Fruit fly (Drosophila melanogaster) whole organism, embryonic: ENCODE data around the gene Rab40.

Experiments
- Abd-B ChIP-seq: fragments of 200-800 bp; sonication (Bioruptor generic); optimal IDR thresholded peaks from 2 replicates; lab custom pipeline; 2018; ENCODE audit warnings: missing biosample characterization, mild to moderate bottlenecking, missing genetic modification characterization, moderate library complexity
- Adf1 ChIP-seq: fragments of 200-800 bp; sonication (Bioruptor generic); IDR thresholded peaks from 2 replicates; pipeline ENCODE4 v1.3.6; 2022; ENCODE audit warnings: missing biosample characterization, missing genetic modification characterization
- B-H2 ChIP-seq: fragments of 200-800 bp; sonication (Bioruptor generic); optimal IDR thresholded peaks from 2 replicates; lab custom pipeline; 2018; ENCODE audit warnings: missing biosample characterization, mild to moderate bottlenecking, missing genetic modification characterization
- Blimp-1 ChIP-seq: fragments of 200-800 bp; sonication (Bioruptor generic); optimal IDR thresholded peaks from 3 replicates; lab custom pipeline; 2018; ENCODE audit warnings: missing biosample characterization, missing genetic modification characterization, mild to moderate bottlenecking, moderate library complexity, missing genetic modification reagents
- CG11398 ChIP-seq: fragments of 200-800 bp; sonication (Bioruptor generic); optimal IDR thresholded peaks from 2 replicates; lab custom pipeline; 2016; ENCODE audit warnings: missing biosample characterization, missing genetic modification characterization
- CG12155 ChIP-seq: fragments of 200-800 bp; sonication (Bioruptor generic); optimal IDR thresholded peaks from 3 replicates; lab custom pipeline; 2016; ENCODE audit warnings: missing biosample characterization, missing genetic modification characterization
- CG13123 ChIP-seq: fragments of 200-800 bp; sonication (Bioruptor generic); optimal IDR thresholded peaks from 2 replicates; lab custom pipeline; 2016; ENCODE audit warnings: missing biosample characterization, missing genetic modification characterization
- CG15514 ChIP-seq: fragments of 200-800 bp; sonication (Bioruptor generic); optimal IDR thresholded peaks from 3 replicates; lab custom pipeline; 2017; ENCODE audit warnings: missing biosample characterization, missing genetic modification characterization, mild to moderate bottlenecking, moderate library complexity, missing genetic modification reagents
- CG1602 ChIP-seq: fragments of 200-800 bp; sonication (Bioruptor generic); optimal IDR thresholded peaks from 3 replicates; lab custom pipeline; 2016; ENCODE audit warnings: missing biosample characterization, missing genetic modification characterization
- CG17359 ChIP-seq: fragments of 200-800 bp; sonication (Bioruptor generic); optimal IDR thresholded peaks from 3 replicates; lab custom pipeline; 2018; ENCODE audit warnings: missing biosample characterization, mild to moderate bottlenecking, missing genetic modification characterization, moderate library complexity
- CG17802 ChIP-seq: fragments of 200-800 bp; sonication (Bioruptor generic); optimal IDR thresholded peaks from 2 replicates; lab custom pipeline; 2018; ENCODE audit warnings: missing biosample characterization, mild to moderate bottlenecking, missing genetic modification characterization, moderate library complexity
- CG18011 ChIP-seq: fragments of 200-800 bp; sonication (Bioruptor generic); optimal IDR thresholded peaks from 2 replicates; lab custom pipeline; 2017; ENCODE audit warnings: missing biosample characterization, missing genetic modification characterization, mild to moderate bottlenecking, moderate library complexity, missing genotype
- CG34422 ChIP-seq: fragments of 200-800 bp; sonication (Bioruptor generic); IDR thresholded peaks from 3 replicates; pipeline ENCODE4 v1.3.6; 2022; ENCODE audit warnings: missing biosample characterization, missing genetic modification characterization
- CG4617 ChIP-seq: fragments of 200-800 bp; sonication (Bioruptor generic); optimal IDR thresholded peaks from 3 replicates; lab custom pipeline; 2016; ENCODE audit warnings: missing biosample characterization, missing genetic modification characterization, borderline replicate concordance
- CG4730 ChIP-seq: fragments of 200-800 bp; sonication (Bioruptor generic); IDR thresholded peaks from 2 replicates; pipeline ENCODE4 v1.3.6; 2022; ENCODE audit warnings: missing biosample characterization, missing genetic modification characterization
- CG6791 ChIP-seq: fragments of 200-800 bp; sonication (Bioruptor generic); IDR thresholded peaks from 3 replicates; pipeline ENCODE4 v1.3.6; 2022; ENCODE audit warnings: missing biosample characterization, missing genetic modification characterization; ENCODE audit not compliant: partially characterized antibody
- CG8478 ChIP-seq: fragments of >200 bp; optimal IDR thresholded peaks from 2 replicates; lab custom pipeline; 2018
- CG9797 ChIP-seq: fragments of 200-800 bp; sonication (Bioruptor generic); optimal IDR thresholded peaks from 3 replicates; lab custom pipeline; 2018; ENCODE audit warnings: missing biosample characterization, mild to moderate bottlenecking, missing genetic modification characterization
- CrebB ChIP-seq: fragments of 200-800 bp; sonication (Bioruptor generic); optimal IDR thresholded peaks from 3 replicates; lab custom pipeline; 2018; ENCODE audit warnings: missing biosample characterization, mild to moderate bottlenecking, missing genetic modification characterization
- D19A ChIP-seq: fragments of 200-800 bp; optimal IDR thresholded peaks from 3 replicates; lab custom pipeline; 2019; ENCODE audit warnings: missing biosample characterization, mild to moderate bottlenecking, missing genetic modification characterization, moderate library complexity
- Drgx ChIP-seq: fragments of 200-800 bp; sonication (Bioruptor generic); IDR thresholded peaks from 2 replicates; pipeline ENCODE4 v1.3.6; 2022; ENCODE audit warnings: missing biosample characterization, missing genetic modification characterization
- Gug ChIP-seq: fragments of 200-800 bp; sonication (Bioruptor generic); IDR thresholded peaks from 4 replicates; pipeline ENCODE4 v1.3.6; 2022; ENCODE audit warnings: missing biosample characterization, missing genetic modification characterization
- H2.0 ChIP-seq: fragments of 200-800 bp; sonication (Bioruptor generic); IDR thresholded peaks from 2 replicates; pipeline ENCODE4 v1.3.6; 2022; ENCODE audit warnings: missing biosample characterization, missing genetic modification characterization
- Hr3 ChIP-seq: fragments of 200-800 bp; sonication (Bioruptor generic); optimal IDR thresholded peaks from 3 replicates; lab custom pipeline; 2016; ENCODE audit warnings: missing biosample characterization, missing genetic modification characterization
- Max ChIP-seq: fragments of 200-800 bp; sonication (Bioruptor generic); optimal IDR thresholded peaks from 2 replicates; lab custom pipeline; 2016; ENCODE audit warnings: missing biosample characterization, mild to moderate bottlenecking, missing genetic modification characterization
- Med ChIP-seq: fragments of 200-800 bp; sonication (Bioruptor generic); peaks from one replicate; lab custom pipeline; 2016; ENCODE audit warnings: missing biosample characterization, missing genetic modification characterization, mild to moderate bottlenecking, inconsistent platforms, moderate library complexity
- Optix ChIP-seq: fragments of 200-800 bp; sonication (Bioruptor generic); IDR thresholded peaks from 3 replicates; pipeline ENCODE4 v1.3.6; 2022; ENCODE audit warnings: missing biosample characterization, missing genetic modification characterization
- abd-A ChIP-seq: fragments of 200-800 bp; sonication (Bioruptor generic); optimal IDR thresholded peaks from 3 replicates; lab custom pipeline; 2019; ENCODE audit warnings: missing biosample characterization, mild to moderate bottlenecking, missing genetic modification characterization, moderate library complexity
- al ChIP-seq: fragments of 200-800 bp; sonication (Bioruptor generic); IDR thresholded peaks from 2 replicates; pipeline ENCODE4 v1.3.6; 2022; ENCODE audit warnings: missing biosample characterization, missing genetic modification characterization
- az2 ChIP-seq: fragments of 200-800 bp; sonication (Bioruptor generic); optimal IDR thresholded peaks from 3 replicates; lab custom pipeline; 2016; ENCODE audit warnings: missing biosample characterization, missing genetic modification characterization
- caup ChIP-seq: fragments of 200-800 bp; sonication (Bioruptor generic); optimal IDR thresholded peaks from 3 replicates; lab custom pipeline; 2017; ENCODE audit warnings: missing biosample characterization, mild to moderate bottlenecking, missing genetic modification characterization, moderate library complexity; ENCODE audit not compliant: severe bottlenecking
- chif ChIP-seq, 2 experiments: fragments of 200-800 bp; sonication (Bioruptor generic); optimal IDR thresholded peaks; 3 replicates each; lab custom pipeline; 2016; ENCODE audit warnings: missing biosample characterization in 2 of 2, missing genetic modification characterization in 2 of 2
- crc ChIP-seq: fragments of 200-800 bp; sonication (Bioruptor generic); optimal IDR thresholded peaks from 2 replicates; lab custom pipeline; 2016; ENCODE audit warnings: missing biosample characterization, missing genetic modification characterization
- dati ChIP-seq: fragments of 200-800 bp; sonication (Bioruptor generic); IDR thresholded peaks from 2 replicates; pipeline ENCODE4 v1.3.6; 2022; ENCODE audit warnings: missing biosample characterization, missing genetic modification characterization
- dmrt11E ChIP-seq: fragments of 200-800 bp; sonication (Bioruptor generic); optimal IDR thresholded peaks from 3 replicates; lab custom pipeline; 2018; ENCODE audit warnings: missing biosample characterization, mild to moderate bottlenecking, missing genetic modification characterization, moderate library complexity
- ems ChIP-seq: fragments of 200-800 bp; sonication (Bioruptor generic); optimal IDR thresholded peaks from 3 replicates; lab custom pipeline; 2016; ENCODE audit warnings: missing biosample characterization, missing genetic modification characterization
- en ChIP-seq: fragments of 200-800 bp; sonication (Bioruptor generic); optimal IDR thresholded peaks from 2 replicates; lab custom pipeline; 2016; ENCODE audit warnings: missing biosample characterization, missing genetic modification characterization
- fd3F ChIP-seq: fragments of 200-800 bp; sonication (Bioruptor generic); optimal IDR thresholded peaks from 2 replicates; lab custom pipeline; 2018; ENCODE audit warnings: missing biosample characterization, mild to moderate bottlenecking, missing genetic modification characterization, moderate library complexity
- kay ChIP-seq: fragments of 200-800 bp; sonication (Bioruptor generic); optimal IDR thresholded peaks from 2 replicates; lab custom pipeline; 2016; ENCODE audit warnings: missing biosample characterization, missing genetic modification characterization
- knrl ChIP-seq: fragments of 200-800 bp; sonication (Bioruptor generic); IDR thresholded peaks from 3 replicates; pipeline ENCODE4 v1.3.6; 2022; ENCODE audit warnings: missing biosample characterization, missing genetic modification characterization; ENCODE audit not compliant: partially characterized antibody
- lab ChIP-seq: fragments of 200-800 bp; sonication (Bioruptor generic); optimal IDR thresholded peaks from 3 replicates; lab custom pipeline; 2017; ENCODE audit warnings: missing biosample characterization, missing genetic modification characterization, mild to moderate bottlenecking, moderate library complexity, missing genetic modification reagents
- nerfin-1 ChIP-seq: fragments of 200-800 bp; sonication (Bioruptor generic); optimal IDR thresholded peaks from 3 replicates; lab custom pipeline; 2019; ENCODE audit warnings: missing biosample characterization, mild to moderate bottlenecking, missing genetic modification characterization, moderate library complexity
- odd ChIP-seq: fragments of 200-800 bp; sonication (Bioruptor generic); optimal IDR thresholded peaks from 2 replicates; lab custom pipeline; 2017; ENCODE audit warnings: missing biosample characterization, mild to moderate bottlenecking, missing genetic modification characterization
- pum ChIP-seq: fragments of 200-800 bp; sonication (Bioruptor generic); optimal IDR thresholded peaks from 2 replicates; lab custom pipeline; 2016; ENCODE audit warnings: missing biosample characterization, missing genetic modification characterization
- sisA ChIP-seq: fragments of 200-800 bp; sonication (Bioruptor generic); IDR thresholded peaks from 2 replicates; pipeline ENCODE4 v1.3.6; 2022; ENCODE audit warnings: missing biosample characterization, missing genetic modification characterization
- tll ChIP-seq, 2 experiments: fragments of 200-800 bp in 1 of 2; fragments of >200 bp in 1 of 2; sonication (Bioruptor generic) in 1 of 2; optimal IDR thresholded peaks; 2 replicates each; lab custom pipeline; 2017 to 2019; ENCODE audit warnings: missing biosample characterization in 2 of 2, missing genetic modification characterization in 2 of 2, mild to moderate bottlenecking in 1 of 2, moderate library complexity in 1 of 2
- tna ChIP-seq: fragments of 200-800 bp; sonication (Bioruptor generic); IDR thresholded peaks from 2 replicates; pipeline ENCODE4 v1.3.6; 2022; ENCODE audit warnings: missing biosample characterization, missing genetic modification characterization; ENCODE audit not compliant: partially characterized antibody
- trem ChIP-seq: fragments of 200-800 bp; optimal IDR thresholded peaks from 3 replicates; lab custom pipeline; 2019; ENCODE audit warnings: missing biosample characterization, mild to moderate bottlenecking, missing genetic modification characterization, moderate library complexity
- zf30C ChIP-seq: fragments of 200-800 bp; sonication (Bioruptor generic); optimal IDR thresholded peaks from 3 replicates; lab custom pipeline; 2018; ENCODE audit warnings: missing biosample characterization, mild to moderate bottlenecking, missing genetic modification characterization

Rab40 gene

DNA sequence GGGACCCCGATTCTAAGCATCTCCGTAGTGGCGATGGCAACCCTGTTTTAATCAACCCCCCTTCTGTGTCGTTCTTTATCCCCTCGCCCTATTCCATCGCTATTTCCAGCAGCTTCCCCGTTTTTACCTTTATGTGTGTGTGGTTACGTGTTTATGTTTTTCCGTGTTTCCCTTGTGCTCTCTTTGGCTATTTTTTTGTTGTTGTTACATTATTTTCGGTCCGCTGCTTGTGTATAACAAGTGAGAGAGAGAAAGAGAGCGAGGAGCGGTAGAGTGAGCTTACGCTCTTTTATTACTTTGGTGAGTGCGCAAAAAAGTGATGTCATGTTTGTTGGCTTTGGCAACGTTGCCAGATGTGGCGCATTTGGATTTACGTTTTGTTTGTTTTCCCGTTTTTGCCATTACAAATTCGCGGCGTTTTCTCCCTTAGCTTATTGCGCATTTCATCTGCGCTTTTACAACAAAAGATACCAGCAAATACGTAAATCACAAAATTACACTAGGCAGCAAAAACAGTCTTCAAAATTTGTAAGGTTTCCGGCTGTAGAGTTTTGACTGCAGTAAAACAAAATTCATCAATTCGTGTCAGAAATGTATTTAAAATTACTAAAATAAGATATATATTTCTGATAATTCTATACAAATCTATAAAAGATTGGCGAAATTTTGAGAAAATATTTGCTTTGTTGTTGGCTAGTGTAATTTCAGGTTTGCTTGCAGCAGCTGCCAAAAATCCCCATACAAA is 7.4 kb upstream of the Rab40 start (continued):
- TF ChIP-seq CG4730 (peak; percentile 47; the same call in 1 of the 2 replicates), B-H2 (GFP tag; lab: Kevin White, UChicago) (peak; percentile 17), kay (GFP tag; lab: Kevin White, UChicago) (no peak), CG34422 (GFP tag; lab: Robert Waterston, UW) (peak; percentile 47; the same call in 1 of the 3 replicates), trem (tag; lab: Kevin White, UChicago) (no peak), Adf1 (GFP tag; lab: Robert Waterston, UW) (peak; percentile 54; the same call in 1 of the 2 replicates), CG15514 (GFP tag; lab: Kevin White, UChicago) (peak; percentile 44), ems (no peak), CG17359 (tag; lab: Kevin White, UChicago) (peak; percentile 59), CG17802 (tag; lab: Kevin White, UChicago) (no peak), az2 (GFP tag; lab: Kevin White, UChicago) (peak; percentile 40), Abd-B (GFP tag; lab: Kevin White, UChicago) (peak; percentile 21), lab (GFP tag; lab: Kevin White, UChicago) (peak; percentile 69), abd-A (peak; percentile 93), Blimp-1 (GFP tag; lab: Kevin White, UChicago) (peak; percentile 19), D19A (tag; lab: Kevin White, UChicago) (peak; percentile 28), Med (GFP tag; lab: Kevin White, UChicago) (peak; percentile 52), dmrt11E (tag; lab: Kevin White, UChicago) (no peak), Max (no peak), CG11398 (GFP tag; lab: Kevin White, UChicago) (no peak), chif (GFP tag; optimal IDR thresholded peaks at IDR 0.05; lab: Kevin White, UChicago) (no peak), en (GFP tag; lab: Kevin White, UChicago) (no peak), crc (GFP tag; lab: Kevin White, UChicago) (no peak), CG1602 (GFP tag; lab: Kevin White, UChicago) (peak; percentile 2), CG18011 (GFP tag; lab: Kevin White, UChicago) (no peak), CG4617 (no peak), odd (GFP tag; lab: Kevin White, UChicago) (no peak), dati (GFP tag; lab: Robert Waterston, UW) (no peak), Gug (peak; percentile 12; the same call in 1 of the 4 replicates), Drgx (GFP tag; lab: Robert Waterston, UW) (no peak; the same call in 1 of the 2 replicates), Hr3 (GFP tag; lab: Kevin White, UChicago) (peak; percentile 23), CG9797 (GFP tag; lab: Kevin White, UChicago) (no peak), CG8478 (lab: Kevin White, UChicago) (no peak), pum (GFP tag; lab: Kevin White, UChicago) (no peak), tll (GFP tag; optimal IDR thresholded peaks at IDR 0.05; lab: Kevin White, UChicago) (no peak), caup (peak; percentile 59), fd3F (GFP tag; lab: Kevin White, UChicago) (peak; percentile 73), H2.0 (GFP tag; lab: Robert Waterston, UW) (peak; percentile 60), CG6791 (GFP tag; lab: Robert Waterston, UW) (no peak), knrl (GFP tag; lab: Robert Waterston, UW) (no peak), al (peak; percentile 72), tna (no peak), sisA (peak; percentile 68), nerfin-1 (peak; percentile 65), Optix (GFP tag; lab: Robert Waterston, UW) (no peak), CG13123 (no peak), zf30C (no peak), CrebB (tag; lab: Kevin White, UChicago) (no peak), CG12155 (GFP tag; lab: Kevin White, UChicago) (no peak)
